Worm (Caenorhabditis elegans) whole organism, late embryonic: ENCODE results near the gene T22B7.3.

Experiments
- F13H6.1 ChIP-seq: sonication (generic microtip); optimal IDR thresholded peaks from 2 replicates; lab custom pipeline; 2016; ENCODE audit warnings: missing genetic modification characterization, missing compliant biosample characterization
- K09A11.1 ChIP-seq: sonication (generic microtip); optimal IDR thresholded peaks from 2 replicates; lab custom pipeline; 2017; ENCODE audit warnings: antibody characterized with exemption, mild to moderate bottlenecking, missing genetic modification characterization, missing compliant biosample characterization; ENCODE audit not compliant: insufficient read depth
- T23F11.4 ChIP-seq: fragments of 200-800 bp; sonication (Bioruptor generic); optimal IDR thresholded peaks from 2 replicates; lab custom pipeline; 2018; ENCODE audit warnings: mild to moderate bottlenecking, missing genetic modification characterization, missing compliant biosample characterization
- Y22D7AL.16 ChIP-seq: sonication (generic microtip); optimal IDR thresholded peaks from 2 replicates; lab custom pipeline; 2016; ENCODE audit warnings: missing genetic modification characterization, missing compliant biosample characterization
- ahr-1 ChIP-seq: sonication (generic microtip); optimal IDR thresholded peaks from 2 replicates; lab custom pipeline; 2016; ENCODE audit warnings: missing genetic modification characterization, missing compliant biosample characterization
- ama-1 ChIP-seq: fragments of 150-350 bp; optimal IDR thresholded peaks from 2 replicates; lab custom pipeline; 2014
- ceh-14 ChIP-seq: sonication (generic microtip); optimal IDR thresholded peaks from 2 replicates; lab custom pipeline; 2016; ENCODE audit warnings: missing genotype, missing genetic modification characterization, missing compliant biosample characterization
- ceh-18 ChIP-seq: sonication (generic microtip); optimal IDR thresholded peaks from 2 replicates; lab custom pipeline; 2016; ENCODE audit warnings: missing genetic modification characterization, missing compliant biosample characterization
- ceh-2 ChIP-seq: sonication (generic microtip); optimal IDR thresholded peaks from 2 replicates; lab custom pipeline; 2016; ENCODE audit warnings: missing genotype, missing genetic modification characterization, missing compliant biosample characterization
- ceh-30 ChIP-seq: fragments of 150-350 bp; optimal IDR thresholded peaks from 2 replicates; lab custom pipeline; 2014; ENCODE audit warnings: missing biosample characterization, missing genetic modification characterization
- ceh-31 ChIP-seq: sonication (generic microtip); optimal IDR thresholded peaks from 2 replicates; lab custom pipeline; 2016; ENCODE audit warnings: missing genetic modification characterization, missing compliant biosample characterization
- ceh-45 ChIP-seq: fragments of 200-800 bp; sonication (Bioruptor generic); IDR thresholded peaks from 2 replicates; pipeline ENCODE4 v1.3.6; 2022; ENCODE audit warnings: missing genetic modification reagents, missing genetic modification characterization, missing compliant biosample characterization
- ceh-48 ChIP-seq: sonication (generic microtip); optimal IDR thresholded peaks from 2 replicates; lab custom pipeline; 2016; ENCODE audit warnings: missing genetic modification characterization, inconsistent platforms, missing compliant biosample characterization
- ceh-6 ChIP-seq: fragments of 200-800 bp; sonication (Bioruptor generic); optimal IDR thresholded peaks from 2 replicates; lab custom pipeline; 2018; ENCODE audit warnings: mild to moderate bottlenecking, missing genetic modification characterization, missing compliant biosample characterization
- ceh-9 ChIP-seq: sonication (generic microtip); optimal IDR thresholded peaks from 2 replicates; lab custom pipeline; 2016; ENCODE audit warnings: mild to moderate bottlenecking, missing genetic modification characterization, inconsistent platforms, missing compliant biosample characterization
- che-1 ChIP-seq: sonication (generic microtip); optimal IDR thresholded peaks from 2 replicates; lab custom pipeline; 2016; ENCODE audit warnings: mild to moderate bottlenecking, missing genetic modification characterization, missing compliant biosample characterization
- dmd-4 ChIP-seq: sonication (generic microtip); optimal IDR thresholded peaks from 2 replicates; lab custom pipeline; 2016; ENCODE audit warnings: borderline replicate concordance, missing genetic modification characterization, missing compliant biosample characterization
- elt-2 ChIP-seq: sonication (generic microtip); optimal IDR thresholded peaks from 2 replicates; lab custom pipeline; 2016; ENCODE audit warnings: missing genetic modification reagents, missing genetic modification characterization, missing compliant biosample characterization
- elt-4 ChIP-seq: sonication (generic microtip); optimal IDR thresholded peaks from 2 replicates; lab custom pipeline; 2016; ENCODE audit warnings: missing genetic modification characterization, missing compliant biosample characterization
- ets-4 ChIP-seq: sonication (generic microtip); optimal IDR thresholded peaks from 2 replicates; lab custom pipeline; 2016; ENCODE audit warnings: missing genetic modification characterization, missing compliant biosample characterization
- eyg-1 ChIP-seq: sonication (generic microtip); optimal IDR thresholded peaks from 2 replicates; lab custom pipeline; 2016; ENCODE audit warnings: missing genotype, missing genetic modification characterization, missing compliant biosample characterization
- fax-1 ChIP-seq: sonication (generic microtip); optimal IDR thresholded peaks from 2 replicates; lab custom pipeline; 2016; ENCODE audit warnings: missing genotype, missing genetic modification characterization, missing compliant biosample characterization
- fkh-10 ChIP-seq: fragments of 150-350 bp; optimal IDR thresholded peaks from 2 replicates; lab custom pipeline; 2014; ENCODE audit warnings: missing biosample characterization, missing genetic modification reagents, missing genetic modification characterization
- fkh-6 ChIP-seq: sonication (generic microtip); optimal IDR thresholded peaks from 2 replicates; lab custom pipeline; 2016; ENCODE audit warnings: missing genetic modification characterization, missing compliant biosample characterization
- gmeb-2 ChIP-seq: sonication (generic microtip); optimal IDR thresholded peaks from 2 replicates; lab custom pipeline; 2016; ENCODE audit warnings: missing genetic modification characterization, inconsistent platforms, missing compliant biosample characterization
- hlh-13 ChIP-seq: fragments of 200-800 bp; sonication (Bioruptor generic); optimal IDR thresholded peaks from 2 replicates; lab custom pipeline; 2018; ENCODE audit warnings: mild to moderate bottlenecking, missing genetic modification characterization, missing compliant biosample characterization
- hlh-15 ChIP-seq: sonication (generic microtip); optimal IDR thresholded peaks from 2 replicates; lab custom pipeline; 2016; ENCODE audit warnings: missing genetic modification characterization, missing compliant biosample characterization
- hlh-30 ChIP-seq: sonication (generic microtip); optimal IDR thresholded peaks from 2 replicates; lab custom pipeline; 2017; ENCODE audit warnings: antibody characterized with exemption, missing genetic modification characterization, missing compliant biosample characterization; ENCODE audit not compliant: insufficient read depth
- lim-6 ChIP-seq: sonication (generic microtip); optimal IDR thresholded peaks from 2 replicates; lab custom pipeline; 2016; ENCODE audit warnings: missing genetic modification characterization, missing compliant biosample characterization
- madf-2 ChIP-seq: sonication (generic microtip); optimal IDR thresholded peaks from 2 replicates; lab custom pipeline; 2017; ENCODE audit warnings: missing genetic modification characterization, missing compliant biosample characterization
- mec-3 ChIP-seq: sonication (generic microtip); optimal IDR thresholded peaks from 2 replicates; lab custom pipeline; 2016; ENCODE audit warnings: borderline replicate concordance, missing genetic modification characterization, missing compliant biosample characterization
- nhr-232 ChIP-seq: sonication (generic microtip); optimal IDR thresholded peaks from 2 replicates; lab custom pipeline; 2016; ENCODE audit warnings: missing genetic modification characterization, missing compliant biosample characterization
- npax-4 ChIP-seq: sonication (generic microtip); optimal IDR thresholded peaks from 2 replicates; lab custom pipeline; 2016; ENCODE audit warnings: missing genetic modification characterization, missing compliant biosample characterization
- pat-9 ChIP-seq: fragments of 200-800 bp; sonication (Bioruptor generic); optimal IDR thresholded peaks from 2 replicates; lab custom pipeline; 2018; ENCODE audit warnings: mild to moderate bottlenecking, missing genetic modification characterization, moderate library complexity, missing compliant biosample characterization
- pha-2 ChIP-seq: sonication (generic microtip); optimal IDR thresholded peaks from 2 replicates; lab custom pipeline; 2017; ENCODE audit warnings: mild to moderate bottlenecking, missing genetic modification characterization, missing compliant biosample characterization
- pha-4 ChIP-seq: fragments of 150-350 bp; optimal IDR thresholded peaks from 2 replicates; lab custom pipeline; 2018; ENCODE audit warnings: missing biosample characterization, missing genetic modification reagents, missing genetic modification characterization
- pqm-1 ChIP-seq: sonication (generic microtip); optimal IDR thresholded peaks from 2 replicates; lab custom pipeline; 2016; ENCODE audit warnings: missing genetic modification characterization, missing compliant biosample characterization
- ref-2 ChIP-seq: sonication (generic microtip); optimal IDR thresholded peaks from 2 replicates; lab custom pipeline; 2016; ENCODE audit warnings: missing genetic modification characterization, missing compliant biosample characterization
- sdc-2 ChIP-seq: sonication (generic microtip); optimal IDR thresholded peaks from 2 replicates; lab custom pipeline; 2016; ENCODE audit warnings: missing genotype, missing genetic modification characterization, missing compliant biosample characterization
- sox-2 ChIP-seq: fragments of 200-800 bp; sonication (Bioruptor generic); IDR thresholded peaks from 2 replicates; pipeline ENCODE4 v1.3.6; 2022; ENCODE audit warnings: missing genetic modification reagents, missing genetic modification characterization, missing compliant biosample characterization
- sox-4 ChIP-seq: sonication (generic microtip); optimal IDR thresholded peaks from 2 replicates; lab custom pipeline; 2017; ENCODE audit warnings: mild to moderate bottlenecking, missing genetic modification characterization, inconsistent platforms, missing compliant biosample characterization
- syd-9 ChIP-seq: sonication (generic microtip); optimal IDR thresholded peaks from 2 replicates; lab custom pipeline; 2016; ENCODE audit warnings: mild to moderate bottlenecking, missing genetic modification characterization, moderate library complexity, missing compliant biosample characterization
- tbx-2 ChIP-seq: sonication (generic microtip); optimal IDR thresholded peaks from 2 replicates; lab custom pipeline; 2016; ENCODE audit warnings: missing genetic modification characterization, missing compliant biosample characterization
- tbx-7 ChIP-seq: sonication (generic microtip); optimal IDR thresholded peaks from 2 replicates; lab custom pipeline; 2016; ENCODE audit warnings: missing genotype, missing genetic modification characterization, missing compliant biosample characterization
- unc-3 ChIP-seq, 2 experiments: fragments of 200-800 bp in 1 of 2; sonication (Bioruptor generic) in 1 of 2; sonication (generic microtip) in 1 of 2; conservative IDR thresholded peaks in 1 of 2; optimal IDR thresholded peaks in 1 of 2; 2 replicates each; pipeline versions ENCODE4 v1.3.6 to Lab custom; 2016 to 2022; ENCODE audit warnings: missing compliant biosample characterization in 2 of 2, missing genetic modification characterization in 2 of 2, missing genetic modification reagents in 1 of 2
- unc-42 ChIP-seq: sonication (generic microtip); optimal IDR thresholded peaks from 2 replicates; lab custom pipeline; 2016; ENCODE audit warnings: missing genotype, missing genetic modification characterization, missing compliant biosample characterization
- unc-86 ChIP-seq: sonication (generic microtip); optimal IDR thresholded peaks from 2 replicates; lab custom pipeline; 2016; ENCODE audit warnings: missing genetic modification characterization, missing compliant biosample characterization
- zip-5 ChIP-seq: sonication (generic microtip); optimal IDR thresholded peaks from 2 replicates; lab custom pipeline; 2016; ENCODE audit warnings: missing genetic modification characterization, missing compliant biosample characterization
- ztf-16 ChIP-seq: sonication (generic microtip); optimal IDR thresholded peaks from 2 replicates; lab custom pipeline; 2017; ENCODE audit warnings: missing genetic modification characterization, missing compliant biosample characterization

Gene T22B7.3

ce11 chrX:5686065-5686464 lies 38.9 kb downstream of the T22B7.3 start, which contains the start of gene set-20 (continued):
- TF ChIP-seq ztf-16 (no peak), pha-2 (peak; percentile 64), ceh-6 (GFP tag; lab: Kevin White, UChicago) (peak; percentile 19), F13H6.1 (tag; lab: Kevin White, UChicago) (peak; percentile 62), sdc-2 (peak; percentile 84), fax-1 (tag; lab: Kevin White, UChicago) (peak; percentile 25), ceh-45 (GFP tag; lab: Robert Waterston, UW) (no peak), elt-2 (tag; lab: Kevin White, UChicago) (no peak), ceh-30 (tag; lab: Kevin White, UChicago) (no peak), fkh-10 (GFP tag; lab: Kevin White, UChicago) (no peak), ets-4 (peak; percentile 10), tbx-2 (tag; lab: Kevin White, UChicago) (peak; percentile 82), Y22D7AL.16 (tag; lab: Kevin White, UChicago) (peak; percentile 10), dmd-4 (tag; lab: Kevin White, UChicago) (peak; percentile 15), ama-1 (lab: Kevin White, UChicago) (no peak), ref-2 (tag; lab: Kevin White, UChicago) (peak; percentile 75), che-1 (tag; lab: Kevin White, UChicago) (no peak), sox-4 (tag; lab: Kevin White, UChicago) (no peak), sox-2 (GFP tag; lab: Robert Waterston, UW) (no peak; the same call in 1 of the 2 replicates), ahr-1 (tag; lab: Kevin White, UChicago) (no peak), pqm-1 (tag; lab: Kevin White, UChicago) (no peak), hlh-30 (tag; lab: Kevin White, UChicago) (no peak), elt-4 (tag; lab: Kevin White, UChicago) (no peak), ceh-18 (tag; lab: Kevin White, UChicago) (peak; percentile 73), mec-3 (tag; lab: Kevin White, UChicago) (no peak), ceh-31 (tag; lab: Kevin White, UChicago) (peak; percentile 92), T23F11.4 (GFP tag; lab: Kevin White, UChicago) (peak; percentile 34), syd-9 (peak; percentile 75), madf-2 (peak; percentile 32), pha-4 (tag; lab: Kevin White, UChicago) (no peak), unc-42 (peak; percentile 32), gmeb-2 (no peak), zip-5 (tag; lab: Kevin White, UChicago) (no peak), ceh-2 (tag; lab: Kevin White, UChicago) (peak; percentile 70), eyg-1 (peak; percentile 13), hlh-15 (tag; lab: Kevin White, UChicago) (no peak), nhr-232 (tag; lab: Kevin White, UChicago) (peak; percentile 15), tbx-7 (tag; lab: Kevin White, UChicago) (no peak), unc-86 (tag; lab: Kevin White, UChicago) (no peak), hlh-13 (GFP tag; lab: Kevin White, UChicago) (peak; percentile 44), pat-9 (no peak), npax-4 (no peak), ceh-14 (tag; lab: Kevin White, UChicago) (peak; percentile 49), K09A11.1 (tag; lab: Kevin White, UChicago) (no peak), fkh-6 (tag; lab: Kevin White, UChicago) (no peak), ceh-48 (tag; lab: Kevin White, UChicago) (peak; percentile 51), lim-6 (tag; lab: Kevin White, UChicago) (no peak), unc-3 (GFP tag; conservative IDR thresholded peaks at IDR 0.05; lab: Robert Waterston, UW) (no peak), unc-3 (tag; optimal IDR thresholded peaks at IDR 0.05; lab: Kevin White, UChicago) (no peak), ceh-9 (tag; lab: Kevin White, UChicago) (no peak)
- TF ChIP-seq, all 69 proteins: peak for 33
